Fruit fly (Drosophila melanogaster) whole organism, prepupa: ENCODE measurements around the gene Ssdp.

ENCODE experiments used
- Blimp-1 ChIP-seq: fragments of 200-800 bp; sonication (Bioruptor generic); optimal IDR thresholded peaks from 3 replicates; lab custom pipeline; 2017; ENCODE audit warnings: missing biosample characterization, missing genetic modification characterization, mild to moderate bottlenecking, moderate library complexity, missing genetic modification reagents
- CG10669 ChIP-seq: fragments of 200-800 bp; sonication (Bioruptor generic); optimal IDR thresholded peaks from 3 replicates; lab custom pipeline; 2018; ENCODE audit warnings: missing biosample characterization, mild to moderate bottlenecking, missing genetic modification characterization, moderate library complexity
- CG11294 ChIP-seq: fragments of 200-800 bp; sonication (Bioruptor generic); IDR thresholded peaks from 2 replicates; pipeline ENCODE4 v1.3.6; 2022; ENCODE audit warnings: missing biosample characterization, missing genetic modification characterization
- CG11762 ChIP-seq: fragments of 200-800 bp; sonication (Bioruptor generic); optimal IDR thresholded peaks from 3 replicates; lab custom pipeline; 2016; ENCODE audit warnings: missing biosample characterization, missing genetic modification characterization; ENCODE audit not compliant: insufficient read depth
- CG11902 ChIP-seq: fragments of 200-800 bp; sonication (Bioruptor generic); optimal IDR thresholded peaks from 3 replicates; lab custom pipeline; 2016; ENCODE audit warnings: missing biosample characterization, missing genetic modification characterization
- CG15336 ChIP-seq: fragments of 200-800 bp; sonication (Bioruptor generic); IDR thresholded peaks from 2 replicates; pipeline ENCODE4 v1.3.6; 2022; ENCODE audit warnings: missing biosample characterization, missing genetic modification characterization
- CG1621 ChIP-seq: fragments of 200-800 bp; sonication (Bioruptor generic); optimal IDR thresholded peaks from 3 replicates; lab custom pipeline; 2018; ENCODE audit warnings: missing biosample characterization, mild to moderate bottlenecking, missing genetic modification characterization
- CG3032 ChIP-seq: fragments of 200-800 bp; optimal IDR thresholded peaks from 2 replicates; lab custom pipeline; 2019; ENCODE audit warnings: missing biosample characterization, mild to moderate bottlenecking, missing genetic modification characterization, moderate library complexity
- CG32006 ChIP-seq: fragments of 200-800 bp; sonication (Bioruptor generic); optimal IDR thresholded peaks from 3 replicates; lab custom pipeline; 2017; ENCODE audit warnings: missing biosample characterization, mild to moderate bottlenecking, missing genetic modification characterization
- CG34406 ChIP-seq: fragments of 200-800 bp; sonication (Bioruptor generic); optimal IDR thresholded peaks from 3 replicates; lab custom pipeline; 2016; ENCODE audit warnings: missing biosample characterization, missing genetic modification characterization
- CG3919 ChIP-seq: fragments of 200-800 bp; sonication (Bioruptor generic); optimal IDR thresholded peaks from 3 replicates; lab custom pipeline; 2016; ENCODE audit warnings: missing biosample characterization, missing genetic modification characterization
- CG4318 ChIP-seq: fragments of 200-800 bp; sonication (Bioruptor generic); optimal IDR thresholded peaks from 3 replicates; lab custom pipeline; 2017; ENCODE audit warnings: missing biosample characterization, mild to moderate bottlenecking, missing genetic modification characterization
- CG6163 ChIP-seq: fragments of 200-800 bp; sonication (Bioruptor generic); IDR thresholded peaks from 3 replicates; pipeline ENCODE4 v1.3.6; 2022; ENCODE audit warnings: missing biosample characterization, missing genetic modification characterization
- CG6276 ChIP-seq: fragments of 200-800 bp; sonication (Bioruptor generic); optimal IDR thresholded peaks from 2 replicates; lab custom pipeline; 2017; ENCODE audit warnings: missing biosample characterization, mild to moderate bottlenecking, missing genetic modification characterization
- CG6792 ChIP-seq: fragments of 200-800 bp; sonication (Bioruptor generic); optimal IDR thresholded peaks from 3 replicates; lab custom pipeline; 2016; ENCODE audit warnings: missing biosample characterization, missing genetic modification characterization
- CG6808 ChIP-seq: fragments of 200-800 bp; sonication (Bioruptor generic); optimal IDR thresholded peaks from 3 replicates; lab custom pipeline; 2017; ENCODE audit warnings: missing biosample characterization, missing genetic modification characterization, mild to moderate bottlenecking, moderate library complexity, missing genetic modification reagents
- CG8119 ChIP-seq: fragments of 200-800 bp; sonication (Bioruptor generic); IDR thresholded peaks from 3 replicates; pipeline ENCODE4 v1.3.6; 2022; ENCODE audit warnings: missing biosample characterization, missing genetic modification characterization
- CG8319 ChIP-seq: fragments of 200-800 bp; sonication (Bioruptor generic); optimal IDR thresholded peaks from 3 replicates; lab custom pipeline; 2016; ENCODE audit warnings: missing biosample characterization, missing genetic modification characterization
- CG8632 ChIP-seq: fragments of 200-800 bp; sonication (Bioruptor generic); optimal IDR thresholded peaks from 3 replicates; lab custom pipeline; 2016; ENCODE audit warnings: missing biosample characterization, missing genetic modification characterization
- CG9139 ChIP-seq: fragments of 200-800 bp; sonication (Bioruptor generic); optimal IDR thresholded peaks from 3 replicates; lab custom pipeline; 2017; ENCODE audit warnings: missing biosample characterization, mild to moderate bottlenecking, missing genetic modification characterization
- Eip75B ChIP-seq: fragments of 200-800 bp; sonication (Bioruptor generic); optimal IDR thresholded peaks from 3 replicates; lab custom pipeline; 2016; ENCODE audit warnings: missing biosample characterization, missing genetic modification characterization
- Eip78C ChIP-seq: fragments of 200-800 bp; sonication (Bioruptor generic); peaks from one replicate; lab custom pipeline; 2016; ENCODE audit warnings: missing biosample characterization, missing genetic modification characterization
- Ets21C ChIP-seq: fragments of 200-800 bp; sonication (Bioruptor generic); optimal IDR thresholded peaks from 3 replicates; lab custom pipeline; 2016; ENCODE audit warnings: missing biosample characterization, missing genetic modification characterization
- Ets96B ChIP-seq: fragments of 200-800 bp; optimal IDR thresholded peaks from 2 replicates; lab custom pipeline; 2019; ENCODE audit warnings: missing biosample characterization, mild to moderate bottlenecking, missing genetic modification characterization, moderate library complexity
- Gug ChIP-seq: fragments of 200-800 bp; sonication (Bioruptor generic); IDR thresholded peaks from 2 replicates; pipeline ENCODE4 v1.3.6; 2022; ENCODE audit warnings: missing biosample characterization, missing genetic modification characterization
- Hr38 ChIP-seq: sonication (Bioruptor generic); optimal IDR thresholded peaks from 2 replicates; lab custom pipeline; 2016; ENCODE audit warnings: missing biosample characterization, missing genetic modification characterization
- Met ChIP-seq: fragments of 200-800 bp; sonication (Bioruptor generic); optimal IDR thresholded peaks from 3 replicates; lab custom pipeline; 2016; ENCODE audit warnings: missing biosample characterization, missing genetic modification characterization
- OdsH ChIP-seq: fragments of 200-800 bp; sonication (Bioruptor generic); optimal IDR thresholded peaks from 3 replicates; lab custom pipeline; 2016; ENCODE audit warnings: missing biosample characterization, missing genetic modification characterization
- Smox ChIP-seq: fragments of 200-800 bp; sonication (Bioruptor generic); optimal IDR thresholded peaks from 3 replicates; lab custom pipeline; 2016; ENCODE audit warnings: missing biosample characterization, missing genetic modification characterization
- Sox102F ChIP-seq: fragments of 200-800 bp; sonication (Bioruptor generic); optimal IDR thresholded peaks from 2 replicates; lab custom pipeline; 2016; ENCODE audit warnings: missing biosample characterization, mild to moderate bottlenecking, missing genetic modification characterization
- Sox14 ChIP-seq: fragments of 200-800 bp; sonication (Bioruptor generic); optimal IDR thresholded peaks from 3 replicates; lab custom pipeline; 2016; ENCODE audit warnings: missing biosample characterization, missing genetic modification characterization
- Sox15 ChIP-seq: fragments of 200-800 bp; sonication (Bioruptor generic); optimal IDR thresholded peaks from 3 replicates; lab custom pipeline; 2016; ENCODE audit warnings: missing biosample characterization, missing genetic modification characterization
- achi ChIP-seq: fragments of 200-800 bp; sonication (Bioruptor generic); optimal IDR thresholded peaks from 3 replicates; lab custom pipeline; 2016; ENCODE audit warnings: missing biosample characterization, missing genetic modification characterization
- acj6 ChIP-seq: fragments of 200-800 bp; sonication (Bioruptor generic); optimal IDR thresholded peaks from 3 replicates; lab custom pipeline; 2016; ENCODE audit warnings: missing biosample characterization, missing genetic modification characterization
- dac ChIP-seq: fragments of 200-800 bp; sonication (Bioruptor generic); optimal IDR thresholded peaks from 2 replicates; lab custom pipeline; 2017; ENCODE audit warnings: missing biosample characterization, mild to moderate bottlenecking, missing genetic modification characterization
- dsx ChIP-seq: fragments of 200-800 bp; optimal IDR thresholded peaks from 3 replicates; lab custom pipeline; 2019; ENCODE audit warnings: missing biosample characterization, mild to moderate bottlenecking, missing genetic modification characterization, moderate library complexity; ENCODE audit not compliant: poor library complexity, severe bottlenecking
- esn ChIP-seq: fragments of 200-800 bp; sonication (Bioruptor generic); optimal IDR thresholded peaks from 2 replicates; lab custom pipeline; 2016; ENCODE audit warnings: missing biosample characterization, mild to moderate bottlenecking, missing genetic modification characterization, moderate library complexity
- fd59A ChIP-seq: fragments of 200-800 bp; sonication (Bioruptor generic); optimal IDR thresholded peaks from 2 replicates; lab custom pipeline; 2017; ENCODE audit warnings: missing biosample characterization, mild to moderate bottlenecking, missing genetic modification characterization, missing genetic modification reagents
- fd85E ChIP-seq: fragments of 200-800 bp; sonication (Bioruptor generic); optimal IDR thresholded peaks from 3 replicates; lab custom pipeline; 2016; ENCODE audit warnings: missing biosample characterization, missing genetic modification characterization
- fkh ChIP-seq: fragments of 200-800 bp; sonication (Bioruptor generic); optimal IDR thresholded peaks from 3 replicates; lab custom pipeline; 2017; ENCODE audit warnings: missing biosample characterization, mild to moderate bottlenecking, missing genetic modification characterization, moderate library complexity
- lz ChIP-seq: fragments of 200-800 bp; sonication (Bioruptor generic); optimal IDR thresholded peaks from 3 replicates; lab custom pipeline; 2016; ENCODE audit warnings: missing biosample characterization, missing genetic modification characterization
- net ChIP-seq: fragments of 200-800 bp; sonication (Bioruptor generic); optimal IDR thresholded peaks from 3 replicates; lab custom pipeline; 2016; ENCODE audit warnings: missing biosample characterization, missing genetic modification characterization
- pdm3 ChIP-seq: fragments of 200-800 bp; sonication (Bioruptor generic); optimal IDR thresholded peaks from 3 replicates; lab custom pipeline; 2016; ENCODE audit warnings: missing biosample characterization, missing genetic modification characterization
- spab ChIP-seq: fragments of 200-800 bp; sonication (Bioruptor generic); optimal IDR thresholded peaks from 2 replicates; lab custom pipeline; 2017; ENCODE audit warnings: missing biosample characterization, mild to moderate bottlenecking, missing genetic modification characterization, missing genetic modification reagents
- svp ChIP-seq: fragments of 200-800 bp; sonication (Bioruptor generic); peaks from one replicate; lab custom pipeline; 2016; ENCODE audit warnings: missing biosample characterization, missing genetic modification characterization
- topi ChIP-seq: fragments of 200-800 bp; sonication (Bioruptor generic); optimal IDR thresholded peaks from 3 replicates; lab custom pipeline; 2016; ENCODE audit warnings: missing biosample characterization, missing genetic modification characterization
- vri ChIP-seq: fragments of 200-800 bp; sonication (Bioruptor generic); optimal IDR thresholded peaks from 3 replicates; lab custom pipeline; 2016; ENCODE audit warnings: missing biosample characterization, mild to moderate bottlenecking, missing genetic modification characterization

Gene Ssdp

dm6 chr3R:18226043-18226808 lies 26.8 kb upstream of the Ssdp start, which contains the start of the genes CG7168 and Mdh2:
TSS of gene CG7168 (minus strand) at chr3R:18226082.
TSS of gene Mdh2 (plus strand) at chr3R:18226396.
- TF ChIP-seq CG1621 (tag; lab: Kevin White, UChicago) = no peak
- TF ChIP-seq OdsH = no peak
- no peak for TF ChIP-seq CG3032 (tag; lab: Kevin White, UChicago)
- TF ChIP-seq Smox (GFP tag; lab: Kevin White, UChicago) = no peak
- TF ChIP-seq CG8319 = no peak
- no peak for TF ChIP-seq CG10669 (GFP tag; lab: Kevin White, UChicago)
- no peak for TF ChIP-seq dac (GFP tag; lab: Kevin White, UChicago)
- TF ChIP-seq esn (GFP tag; lab: Kevin White, UChicago) = peak; percentile 17
- TF ChIP-seq CG6792 = no peak
- TF ChIP-seq vri (GFP tag; lab: Kevin White, UChicago) = peak; percentile 82
- peak; percentile 28 for TF ChIP-seq dsx (GFP tag; lab: Kevin White, UChicago)
- TF ChIP-seq fkh (GFP tag; lab: Kevin White, UChicago) = peak; percentile 79
- TF ChIP-seq CG11762 (GFP tag; lab: Kevin White, UChicago) = no peak
- no peak for TF ChIP-seq CG6808
- no peak for TF ChIP-seq Sox15 (GFP tag; lab: Kevin White, UChicago)
- no peak for TF ChIP-seq CG6163 (GFP tag; lab: Robert Waterston, UW)
- no peak for TF ChIP-seq acj6
- TF ChIP-seq Sox14 (GFP tag; lab: Kevin White, UChicago) = peak; percentile 7
- TF ChIP-seq topi (GFP tag; lab: Kevin White, UChicago) = peak; percentile 2
- no peak for TF ChIP-seq Eip75B (GFP tag; lab: Kevin White, UChicago)
- TF ChIP-seq fd85E (GFP tag; lab: Kevin White, UChicago) = no peak
- TF ChIP-seq CG4318 (GFP tag; lab: Kevin White, UChicago) = no peak
- no peak for TF ChIP-seq Eip78C (GFP tag; lab: Kevin White, UChicago)
- TF ChIP-seq lz = peak; percentile 19
- TF ChIP-seq Hr38 (GFP tag; lab: Kevin White, UChicago) = no peak
- no peak for TF ChIP-seq spab (GFP tag; lab: Kevin White, UChicago)
- TF ChIP-seq svp = peak; percentile 75
- TF ChIP-seq pdm3 (GFP tag; lab: Kevin White, UChicago) = no peak
- no peak for TF ChIP-seq Ets96B (tag; lab: Kevin White, UChicago)
- TF ChIP-seq CG8119 = no peak
- no peak for TF ChIP-seq achi (GFP tag; lab: Kevin White, UChicago)
- TF ChIP-seq CG8632 (GFP tag; lab: Kevin White, UChicago) = no peak

- TF ChIP-seq fd59A (no peak), Met (no peak), CG9139 (GFP tag; lab: Kevin White, UChicago) (no peak), CG8319 (peak; percentile 32), CG15336 (GFP tag; lab: Robert Waterston, UW) (no peak), acj6 (peak; percentile 44), achi (GFP tag; lab: Kevin White, UChicago) (peak; percentile 66), CG34406 (peak; percentile 68), Eip75B (GFP tag; lab: Kevin White, UChicago) (no peak), OdsH (peak; percentile 63), CG3919 (GFP tag; lab: Kevin White, UChicago) (peak; percentile 53), dsx (GFP tag; lab: Kevin White, UChicago) (peak; percentile 55), svp (peak; percentile 73), dac (GFP tag; lab: Kevin White, UChicago) (no peak), Blimp-1 (GFP tag; lab: Kevin White, UChicago) (no peak), CG11762 (GFP tag; lab: Kevin White, UChicago) (peak; percentile 46), fkh (GFP tag; lab: Kevin White, UChicago) (peak; percentile 64), CG11294 (no peak), spab (GFP tag; lab: Kevin White, UChicago) (no peak), Ets21C (GFP tag; lab: Kevin White, UChicago) (peak; percentile 2), CG32006 (GFP tag; lab: Kevin White, UChicago) (no peak), Gug (GFP tag; lab: Robert Waterston, UW) (no peak), CG3032 (tag; lab: Kevin White, UChicago) (peak; percentile 65), CG8632 (GFP tag; lab: Kevin White, UChicago) (peak; percentile 65), Sox102F (GFP tag; lab: Kevin White, UChicago) (no peak), net (peak; percentile 21), pdm3 (GFP tag; lab: Kevin White, UChicago) (no peak), CG11902 (peak; percentile 15), topi (GFP tag; lab: Kevin White, UChicago) (peak; percentile 31), CG6792 (peak; percentile 33), CG6276 (GFP tag; lab: Kevin White, UChicago) (no peak)
These were observed 24.0 kb upstream of the Ssdp start, which contains the start of the genes mTerf5 and Non3 for dm6 chr3R:18223434-18223833. TSS of gene mTerf5 (minus strand) at chr3R:18223682. TSS of gene Non3 (plus strand) at chr3R:18223722.
